Fruit fly (Drosophila melanogaster) whole organism, wandering third instar larva: ENCODE measurements around the gene SdicC.

Experiments used
- CG32264 ChIP-seq: fragments of 200-800 bp; sonication (Bioruptor generic); optimal IDR thresholded peaks from 2 replicates; lab custom pipeline; 2016; ENCODE audit warnings: missing biosample characterization, missing genetic modification characterization
- N ChIP-seq: fragments of >200 bp; optimal IDR thresholded peaks from 2 replicates; lab custom pipeline; 2018; ENCODE audit warnings: missing biosample characterization, missing external identifiers, missing genetic modification characterization
- dl ChIP-seq, 2 experiments: fragments of 175-275, 200-275 bp in 1 of 2; fragments of 200-275 bp in 1 of 2; sonication (Bioruptor generic); optimal IDR thresholded peaks; lab custom pipeline; 2018; ENCODE audit warnings: mild to moderate bottlenecking in 2 of 2, missing biosample characterization in 2 of 2, missing genetic modification characterization in 2 of 2, moderate library complexity in 2 of 2; ENCODE audit not compliant: partially characterized antibody in 2 of 2, insufficient read depth in 1 of 2
- dsf ChIP-seq: sonication (Bioruptor generic); optimal IDR thresholded peaks from 2 replicates; lab custom pipeline; 2016; ENCODE audit warnings: missing biosample characterization, missing genetic modification characterization, borderline replicate concordance
- psq ChIP-seq: fragments of 200-800 bp; sonication (Bioruptor generic); optimal IDR thresholded peaks from 3 replicates; lab custom pipeline; 2017; ENCODE audit warnings: missing biosample characterization, mild to moderate bottlenecking, missing genetic modification characterization, moderate library complexity
- rgr ChIP-seq: fragments of 200-800 bp; sonication (Bioruptor generic); optimal IDR thresholded peaks from 3 replicates; lab custom pipeline; 2016; ENCODE audit warnings: missing biosample characterization, mild to moderate bottlenecking, missing genetic modification characterization
- usp ChIP-seq: fragments of >200 bp; optimal IDR thresholded peaks from 2 replicates; lab custom pipeline; 2017; ENCODE audit warnings: missing biosample characterization, missing genetic modification characterization

DNA sequence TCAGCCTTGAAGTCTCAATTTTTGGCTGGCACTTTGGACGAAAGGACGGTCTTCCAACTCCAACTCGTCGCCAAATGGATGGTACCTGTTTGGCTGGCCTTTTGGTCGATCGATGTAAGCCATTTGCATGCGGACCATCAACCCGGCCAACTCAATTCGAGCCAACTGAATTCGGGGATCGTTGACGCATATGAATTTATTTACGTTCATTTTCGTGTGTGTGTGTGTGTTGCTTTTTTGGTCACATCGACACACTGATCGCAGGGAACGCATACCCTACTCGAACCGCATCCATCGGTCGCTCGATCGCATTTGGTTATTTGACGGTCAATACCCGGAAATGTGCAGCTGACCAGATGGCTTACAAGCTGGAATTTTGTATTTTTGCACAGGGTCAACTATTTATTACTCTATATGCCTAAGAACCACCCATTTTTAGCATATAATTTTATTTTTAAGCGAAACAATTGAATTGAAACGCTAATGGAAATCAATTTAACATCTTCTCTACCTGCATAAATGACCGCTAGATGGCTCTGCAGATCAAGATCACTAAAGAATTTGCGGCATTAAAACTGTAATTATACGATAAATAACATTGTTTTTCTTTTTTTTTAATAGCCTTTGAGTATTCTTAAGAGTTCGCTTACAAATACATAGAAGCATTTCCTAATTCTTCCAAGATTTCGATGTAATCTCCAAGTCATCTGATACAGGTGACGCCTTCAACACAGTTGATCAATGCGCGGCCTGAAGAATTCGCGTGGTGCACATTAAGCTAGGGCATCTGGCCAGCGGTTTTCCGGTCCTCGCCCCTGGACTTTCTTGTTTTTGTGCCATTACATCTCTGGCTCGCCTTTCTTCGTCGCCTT lies 21.9 kb upstream of the SdicC start:
- TF ChIP-seq usp (GFP tag; lab: Kevin White, UChicago) (no peak), dl (GFP tag; optimal IDR thresholded peaks at IDR 0.05; lab: Kevin White, UChicago; ENCODE audit: insufficient read depth in 1 of 2, partially characterized antibody in 2 of 2) (no peak), psq (GFP tag; lab: Kevin White, UChicago) (peak; percentile 1), CG32264 (GFP tag; lab: Kevin White, UChicago) (no peak), rgr (no peak), N (GFP tag; lab: Kevin White, UChicago) (no peak), dsf (no peak)
